Worm (Caenorhabditis elegans) whole organism, L2 larva: Measurements from ENCODE around the gene oac-50.

Source experiments
- F13H6.1 ChIP-seq: sonication (generic microtip); optimal IDR thresholded peaks from 2 replicates; lab custom pipeline; 2016; ENCODE audit warnings: missing genetic modification characterization, missing compliant biosample characterization
- ZK546.5 ChIP-seq: sonication (generic microtip); optimal IDR thresholded peaks from 2 replicates; lab custom pipeline; 2017; ENCODE audit warnings: missing biosample characterization, missing genetic modification characterization
- aly-2 ChIP-seq: fragments of 150-350 bp; optimal IDR thresholded peaks from 2 replicates; lab custom pipeline; 2014; ENCODE audit warnings: missing biosample characterization, missing genetic modification characterization
- ama-1 ChIP-seq: fragments of 150-350 bp; optimal IDR thresholded peaks from 2 replicates; lab custom pipeline; 2018; ENCODE audit warnings: inconsistent platforms
- blmp-1 ChIP-seq: sonication (generic microtip); optimal IDR thresholded peaks from 2 replicates; lab custom pipeline; 2017; ENCODE audit warnings: missing genetic modification characterization, mild to moderate bottlenecking, missing compliant biosample characterization, antibody characterized with exemption, moderate library complexity; ENCODE audit not compliant: insufficient read depth
- crh-2 ChIP-seq: sonication (generic microtip); optimal IDR thresholded peaks from 2 replicates; lab custom pipeline; 2017; ENCODE audit warnings: missing biosample characterization, missing genetic modification characterization
- dmd-4 ChIP-seq: sonication (generic microtip); optimal IDR thresholded peaks from 2 replicates; lab custom pipeline; 2017; ENCODE audit warnings: missing biosample characterization, missing genetic modification characterization
- elt-1 ChIP-seq: fragments of 150-350 bp; optimal IDR thresholded peaks from 2 replicates; lab custom pipeline; 2014; ENCODE audit warnings: missing biosample characterization, missing genetic modification characterization
- elt-3 ChIP-seq: sonication (generic microtip); optimal IDR thresholded peaks from 2 replicates; lab custom pipeline; 2017; ENCODE audit warnings: missing biosample characterization, missing genetic modification characterization
- fos-1 ChIP-seq: fragments of 150-350 bp; optimal IDR thresholded peaks from 2 replicates; lab custom pipeline; 2014; ENCODE audit warnings: missing biosample characterization, missing genetic modification characterization
- lin-11 ChIP-seq: fragments of 150-350 bp; sonication (generic microtip); optimal IDR thresholded peaks from 2 replicates; lab custom pipeline; 2014; ENCODE audit warnings: missing biosample characterization, missing genetic modification characterization, inconsistent platforms, mixed read lengths
- lsy-2 ChIP-seq, 2 experiments: fragments of 150-350 bp in 1 of 2; sonication (generic microtip) in 1 of 2; optimal IDR thresholded peaks; 2 replicates each; lab custom pipeline; 2014 to 2017; ENCODE audit warnings: missing biosample characterization in 2 of 2, missing genetic modification characterization in 2 of 2
- mbf-1 ChIP-seq: sonication (generic microtip); optimal IDR thresholded peaks from 2 replicates; lab custom pipeline; 2017; ENCODE audit warnings: missing biosample characterization, missing genetic modification characterization
- mdl-1 ChIP-seq, 2 experiments: fragments of 150-350 bp in 1 of 2; sonication (generic microtip) in 1 of 2; optimal IDR thresholded peaks; 2 replicates each; lab custom pipeline; 2017; ENCODE audit warnings: missing biosample characterization in 2 of 2, missing genetic modification characterization in 2 of 2
- nhr-10 ChIP-seq: sonication (generic microtip); optimal IDR thresholded peaks from 2 replicates; lab custom pipeline; 2017; ENCODE audit warnings: missing biosample characterization, missing genetic modification characterization
- nhr-11 ChIP-seq: fragments of 150-350 bp; optimal IDR thresholded peaks from 2 replicates; lab custom pipeline; 2014; ENCODE audit warnings: missing biosample characterization, missing genetic modification characterization
- nhr-12 ChIP-seq: fragments of 150-350 bp; optimal IDR thresholded peaks from 2 replicates; lab custom pipeline; 2014; ENCODE audit warnings: missing biosample characterization, missing genetic modification characterization
- nhr-129 ChIP-seq: fragments of 150-350 bp; optimal IDR thresholded peaks from 2 replicates; lab custom pipeline; 2014; ENCODE audit warnings: missing biosample characterization, missing genetic modification characterization
- nhr-21 ChIP-seq: fragments of 150-350 bp; optimal IDR thresholded peaks from 2 replicates; lab custom pipeline; 2014; ENCODE audit warnings: missing biosample characterization, missing genetic modification characterization
- nhr-23 ChIP-seq: fragments of 150-350 bp; optimal IDR thresholded peaks from 2 replicates; lab custom pipeline; 2014; ENCODE audit warnings: missing biosample characterization, missing genetic modification reagents, missing genetic modification characterization
- nhr-237 ChIP-seq: fragments of 150-350 bp; optimal IDR thresholded peaks from 2 replicates; lab custom pipeline; 2014; ENCODE audit warnings: missing biosample characterization, missing genetic modification characterization
- nhr-25 ChIP-seq: fragments of 150-350 bp; sonication (generic microtip); optimal IDR thresholded peaks from 3 replicates; lab custom pipeline; 2014; ENCODE audit warnings: missing biosample characterization, missing genetic modification characterization
- nhr-6 ChIP-seq: fragments of 150-350 bp; optimal IDR thresholded peaks from 2 replicates; lab custom pipeline; 2014; ENCODE audit warnings: missing biosample characterization, missing genetic modification characterization
- nhr-77 ChIP-seq: fragments of 150-350 bp; optimal IDR thresholded peaks from 2 replicates; lab custom pipeline; 2014; ENCODE audit warnings: missing biosample characterization, missing genetic modification characterization
- peb-1 ChIP-seq: fragments of 150-350 bp; optimal IDR thresholded peaks from 2 replicates; lab custom pipeline; 2014; ENCODE audit warnings: missing biosample characterization, missing genetic modification characterization
- skn-1 ChIP-seq: sonication (generic microtip); optimal IDR thresholded peaks from 2 replicates; lab custom pipeline; 2017; ENCODE audit warnings: missing biosample characterization, missing genetic modification characterization
- sma-3 ChIP-seq: sonication (generic microtip); optimal IDR thresholded peaks from 2 replicates; lab custom pipeline; 2016; ENCODE audit warnings: missing genetic modification reagents, missing genetic modification characterization, missing compliant biosample characterization
- sma-9 ChIP-seq, 2 experiments: fragments of 150-350 bp in 1 of 2; sonication (generic microtip) in 1 of 2; optimal IDR thresholded peaks; 2 replicates each; lab custom pipeline; 2014 to 2016; ENCODE audit warnings: missing genetic modification characterization in 2 of 2, mild to moderate bottlenecking in 1 of 2, missing biosample characterization in 1 of 2, missing compliant biosample characterization in 1 of 2, missing genetic modification reagents in 1 of 2, moderate library complexity in 1 of 2
- snpc-4 ChIP-seq: fragments of 150-350 bp; optimal IDR thresholded peaks from 2 replicates; lab custom pipeline; 2014; ENCODE audit warnings: missing biosample characterization, missing genetic modification characterization
- unc-55 ChIP-seq: fragments of 150-350 bp; sonication (generic microtip); optimal IDR thresholded peaks from 3 replicates; lab custom pipeline; 2014; ENCODE audit warnings: missing biosample characterization, missing genetic modification reagents, missing genetic modification characterization
- ztf-1 ChIP-seq: fragments of 200-800 bp; sonication (Bioruptor generic); conservative IDR thresholded peaks from 2 replicates; pipeline ENCODE4 v1.3.6; 2022; ENCODE audit warnings: missing genetic modification characterization, missing compliant biosample characterization
- ztf-11 ChIP-seq: sonication (generic microtip); optimal IDR thresholded peaks from 2 replicates; lab custom pipeline; 2017; ENCODE audit warnings: missing biosample characterization, missing genetic modification characterization
- ztf-4 ChIP-seq: fragments of 150-350 bp; optimal IDR thresholded peaks from 2 replicates; lab custom pipeline; 2014; ENCODE audit warnings: missing biosample characterization, missing genetic modification characterization

The oac-50 gene

DNA sequence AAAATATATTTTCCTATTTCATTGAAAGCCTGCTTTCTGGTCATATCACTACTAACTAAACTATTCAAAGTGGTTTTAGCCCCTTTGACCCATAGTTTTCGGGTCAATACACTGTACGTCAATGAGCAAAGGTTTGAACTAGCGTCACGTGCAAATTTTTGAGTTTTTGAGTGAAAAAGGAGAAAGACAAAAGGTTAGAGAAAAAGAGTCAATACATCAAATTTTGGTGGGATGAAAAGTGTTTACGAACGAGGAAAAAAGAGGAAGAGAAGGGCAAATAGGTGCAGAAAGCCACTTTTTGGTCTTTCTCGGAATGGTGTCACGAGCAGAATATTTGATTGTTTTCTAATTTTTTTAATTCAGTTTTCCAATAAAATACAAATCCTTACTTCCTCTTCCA, 2.5 kb upstream of the oac-50 start:
- TF ChIP-seq ztf-4 (tag; lab: Kevin White, UChicago) (no peak), lsy-2 (tag; optimal IDR thresholded peaks at IDR 0.05; lab: Kevin White, UChicago) (no peak), nhr-10 (tag; lab: Kevin White, UChicago) (no peak), ztf-11 (tag; lab: Kevin White, UChicago) (no peak), crh-2 (tag; lab: Kevin White, UChicago) (peak; percentile 2), sma-3 (GFP tag; lab: Kevin White, UChicago) (no peak), blmp-1 (tag; lab: Kevin White, UChicago) (no peak), unc-55 (GFP tag; lab: Kevin White, UChicago) (peak; percentile 15), sma-9 (GFP tag; optimal IDR thresholded peaks at IDR 0.05; lab: Kevin White, UChicago) (peak; percentile 60), sma-9 (tag; optimal IDR thresholded peaks at IDR 0.05; lab: Kevin White, UChicago) (no peak), dmd-4 (tag; lab: Kevin White, UChicago) (no peak), elt-3 (tag; lab: Kevin White, UChicago) (no peak), nhr-12 (no peak), nhr-129 (peak; percentile 54), aly-2 (tag; lab: Kevin White, UChicago) (no peak), ZK546.5 (tag; lab: Kevin White, UChicago) (no peak), mbf-1 (no peak), nhr-11 (tag; lab: Kevin White, UChicago) (no peak), F13H6.1 (tag; lab: Kevin White, UChicago) (peak; percentile 38), mdl-1 (tag; optimal IDR thresholded peaks at IDR 0.05; lab: Kevin White, UChicago) (peak; percentile 13 to 17), nhr-77 (tag; lab: Kevin White, UChicago) (no peak), ama-1 (lab: Kevin White, UChicago) (peak; percentile 24), peb-1 (tag; lab: Kevin White, UChicago) (no peak)

DNA sequence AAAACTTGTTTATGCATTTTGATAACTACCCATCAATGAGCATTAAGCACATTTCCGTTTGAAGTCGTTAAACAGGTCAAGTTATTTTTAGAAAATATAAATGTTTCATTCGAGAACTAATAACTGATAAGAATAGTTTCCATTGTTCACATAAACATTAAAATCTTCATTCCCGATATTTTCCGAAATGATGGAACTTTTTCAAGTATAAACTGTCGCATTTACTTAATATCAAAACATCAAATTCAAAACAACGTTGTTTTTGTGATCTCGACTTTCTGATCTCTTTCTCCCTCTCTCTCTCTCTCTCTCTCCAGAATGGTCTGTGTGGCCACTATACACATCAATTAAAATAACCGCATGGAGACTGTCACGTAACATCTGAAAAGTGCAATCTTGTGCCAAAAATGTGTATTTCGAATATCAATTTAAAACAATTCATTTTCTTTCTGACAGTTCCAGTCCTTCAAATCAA, 1.1 kb upstream of the oac-50 start:
- peak in 1 of 2 experiments; percentile 6 for TF ChIP-seq mdl-1 (tag; optimal IDR thresholded peaks at IDR 0.05; lab: Kevin White, UChicago)
- TF ChIP-seq nhr-6 (tag; lab: Kevin White, UChicago) = peak; percentile 36
- TF ChIP-seq crh-2 (tag; lab: Kevin White, UChicago) = peak; percentile 38
- peak; percentile 7 for TF ChIP-seq blmp-1 (tag; lab: Kevin White, UChicago)
- peak; percentile 13 for TF ChIP-seq nhr-21 (tag; lab: Kevin White, UChicago)
- peak; percentile 11 for TF ChIP-seq nhr-129
- TF ChIP-seq nhr-25 (tag; lab: Kevin White, UChicago) = peak; percentile 0
- no peak for TF ChIP-seq skn-1
- no peak for TF ChIP-seq aly-2 (tag; lab: Kevin White, UChicago)
- TF ChIP-seq lsy-2 (tag; optimal IDR thresholded peaks at IDR 0.05; lab: Kevin White, UChicago) = peak in 1 of 2 experiments; percentile 37
- TF ChIP-seq ztf-4 (tag; lab: Kevin White, UChicago) = peak; percentile 19
- peak; percentile 73 for TF ChIP-seq ama-1 (lab: Kevin White, UChicago)
- peak; percentile 46 for TF ChIP-seq sma-3 (GFP tag; lab: Kevin White, UChicago)
- no peak for TF ChIP-seq fos-1 (tag; lab: Kevin White, UChicago)
- peak; percentile 35 for TF ChIP-seq sma-9 (GFP tag; optimal IDR thresholded peaks at IDR 0.05; lab: Kevin White, UChicago)
- no peak for TF ChIP-seq sma-9 (tag; optimal IDR thresholded peaks at IDR 0.05; lab: Kevin White, UChicago)
- TF ChIP-seq, all 48 proteins: peak for 12

DNA sequence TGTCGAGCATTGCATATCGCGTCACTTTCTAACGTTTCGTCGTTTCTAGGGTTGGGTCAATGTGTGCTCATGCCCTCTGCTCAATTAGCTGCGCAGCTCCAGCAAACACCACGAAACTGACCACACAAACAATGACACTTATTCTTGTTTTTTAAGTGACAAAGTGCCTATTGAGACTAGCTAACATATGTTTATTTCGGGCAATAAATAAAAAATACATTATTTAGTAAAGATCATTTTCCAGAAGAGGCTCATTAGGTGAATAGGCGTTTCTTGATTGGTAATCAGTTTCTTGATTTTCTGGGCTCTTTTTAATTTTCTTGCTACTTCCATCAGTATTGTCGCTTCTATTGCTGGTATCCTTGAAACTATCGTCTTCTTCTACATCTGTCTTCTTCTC, 3.7 kb downstream of the oac-50 start, which contains the start of gene T27E4.5:
Gene T27E4.5 (minus strand): TSS at position 101 of the 400 bp plus-strand sequence.
- TF ChIP-seq elt-1 (tag; lab: Kevin White, UChicago) = no peak
- no peak for TF ChIP-seq blmp-1 (tag; lab: Kevin White, UChicago)
- TF ChIP-seq ama-1 (lab: Kevin White, UChicago) = no peak
- no peak for TF ChIP-seq nhr-11 (tag; lab: Kevin White, UChicago)
- no peak for TF ChIP-seq nhr-23 (tag; lab: Kevin White, UChicago)
- no peak for TF ChIP-seq nhr-21 (tag; lab: Kevin White, UChicago)
- no peak for TF ChIP-seq nhr-237 (tag; lab: Kevin White, UChicago)
- no peak for TF ChIP-seq aly-2 (tag; lab: Kevin White, UChicago)
- TF ChIP-seq snpc-4 (tag; lab: Kevin White, UChicago) = no peak
- no peak for TF ChIP-seq ztf-11 (tag; lab: Kevin White, UChicago)
- no peak for TF ChIP-seq nhr-6 (tag; lab: Kevin White, UChicago)
- no peak for TF ChIP-seq ztf-1 (GFP tag; lab: Robert Waterston, UW)
- TF ChIP-seq ztf-4 (tag; lab: Kevin White, UChicago) = no peak
- TF ChIP-seq lin-11 (tag; lab: Kevin White, UChicago) = no peak
- TF ChIP-seq fos-1 (tag; lab: Kevin White, UChicago) = no peak
- no peak for TF ChIP-seq dmd-4 (tag; lab: Kevin White, UChicago)
- TF ChIP-seq nhr-77 (tag; lab: Kevin White, UChicago) = no peak
